Worm (Caenorhabditis elegans) whole organism, L1 larva: ENCODE data around the gene gem-1.

ENCODE experiments used
- aha-1 ChIP-seq: fragments of 150-350 bp; optimal IDR thresholded peaks from 2 replicates; lab custom pipeline; 2014; ENCODE audit warnings: missing biosample characterization, missing genetic modification characterization
- ceh-8 ChIP-seq: fragments of 200-800 bp; sonication (Bioruptor generic); optimal IDR thresholded peaks from 2 replicates; lab custom pipeline; 2018; ENCODE audit warnings: mild to moderate bottlenecking, missing genetic modification characterization, moderate library complexity, missing compliant biosample characterization
- nhr-28 ChIP-seq: fragments of 150-350 bp; optimal IDR thresholded peaks from 2 replicates; lab custom pipeline; 2014; ENCODE audit warnings: missing biosample characterization, missing genetic modification characterization

ce11 chrX:13349230-13350122 lies 27.3 kb downstream of the gem-1 start:
- no peak for TF ChIP-seq ceh-8 (GFP tag; lab: Kevin White, UChicago)
- no peak for TF ChIP-seq aha-1 (tag; lab: Kevin White, UChicago)
- TF ChIP-seq nhr-28 (tag; lab: Kevin White, UChicago) = no peak
